Fruit fly (Drosophila melanogaster) ovary, adult (tissue): Measurements from ENCODE around the gene CG34278.

Experiments
- CG17801 ChIP-seq: fragments of 200-800 bp; optimal IDR thresholded peaks from 2 replicates; lab custom pipeline; 2019; ENCODE audit warnings: missing biosample characterization, mild to moderate bottlenecking, missing genetic modification characterization, moderate library complexity; ENCODE audit not compliant: partially characterized antibody

Gene CG34278

DNA sequence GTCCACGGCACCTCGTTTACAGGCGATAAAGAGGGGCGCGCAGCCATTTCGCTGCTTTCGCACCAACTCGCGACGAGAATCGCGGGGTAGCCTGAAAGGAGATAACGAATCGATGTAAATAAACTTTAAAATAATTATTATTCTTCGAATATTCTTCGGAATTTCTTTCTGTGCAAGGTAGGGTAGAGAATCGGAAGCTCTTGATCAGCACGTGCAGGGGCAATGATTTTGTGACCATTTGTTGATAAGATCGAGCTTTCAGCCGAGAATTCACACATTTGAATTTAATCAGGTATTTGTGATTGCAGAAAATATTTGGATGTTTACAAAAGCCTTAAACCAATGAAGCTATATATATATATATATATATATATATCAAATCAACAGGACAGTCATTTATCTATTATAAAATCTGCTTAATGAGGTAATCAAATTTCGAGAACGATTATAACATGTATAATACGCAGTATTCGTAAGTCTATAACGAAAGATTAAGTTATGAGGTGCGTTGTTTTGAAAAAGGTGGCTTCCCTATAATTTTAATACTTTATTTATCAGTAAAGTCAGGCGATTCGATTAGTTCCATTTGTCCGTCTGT lies 27.5 kb downstream of the CG34278 start:
- no peak for TF ChIP-seq CG17801

DNA sequence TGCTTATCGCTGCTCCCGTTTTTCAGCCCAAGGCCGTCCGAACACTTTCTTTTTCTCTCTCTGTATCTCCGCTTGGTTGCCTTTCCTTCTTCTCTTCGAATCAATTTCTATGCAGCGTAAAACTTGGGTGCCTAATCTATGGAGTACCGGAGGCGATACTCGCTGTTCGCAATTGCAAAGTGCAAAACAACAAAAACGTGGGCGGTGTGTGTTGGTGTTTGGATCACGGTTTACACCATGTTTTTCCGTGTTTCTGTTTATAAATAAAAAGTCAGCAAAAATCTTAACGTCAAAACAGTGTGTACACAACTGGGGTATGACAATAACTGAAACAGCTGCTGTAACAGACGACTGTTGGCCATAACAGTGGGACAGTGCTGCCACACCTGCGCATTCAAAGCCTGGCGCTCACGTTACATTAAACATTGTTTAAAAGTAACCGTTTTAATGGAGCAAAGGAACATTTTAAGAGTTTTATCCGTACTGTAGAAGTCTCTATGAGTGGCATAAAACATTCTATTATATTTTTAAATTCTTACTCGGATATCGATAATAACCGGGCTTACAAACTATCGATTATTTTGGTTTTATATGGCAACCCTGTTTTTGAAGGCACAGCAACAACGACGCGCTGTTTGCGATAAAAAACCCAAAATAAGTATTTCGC lies 28.9 kb downstream of the CG34278 start, which contains the start of the genes m-cup and Det:
m-cup (minus strand) TSS at position 333 of the 667 bp plus-strand sequence.
Det (plus strand) TSS at position 588 of the 667 bp plus-strand sequence.
- TF ChIP-seq CG17801 = peak; percentile 44

DNA sequence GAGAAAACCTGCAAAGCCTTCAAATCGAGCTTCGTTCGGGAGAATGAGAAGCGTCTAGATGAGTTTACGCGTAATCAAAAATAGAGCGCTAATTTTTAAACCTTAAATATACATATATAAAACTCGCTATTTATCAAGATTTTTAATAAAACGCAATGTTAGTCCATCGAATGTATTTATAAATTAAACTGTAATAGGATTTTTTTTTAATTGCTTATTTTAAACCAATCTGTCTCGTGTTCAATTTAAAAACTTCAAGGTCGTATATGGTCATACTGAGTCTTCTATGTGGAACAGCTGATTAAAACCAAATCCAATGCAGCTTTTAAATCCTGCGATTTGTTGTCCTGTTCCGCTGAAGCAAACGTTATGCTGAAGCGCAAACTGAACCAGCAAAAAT lies 30.0 kb downstream of the CG34278 start, which contains the start of gene Smug:
Smug (plus strand) TSS at position 301 of the 400 bp plus-strand sequence.
- no peak for TF ChIP-seq CG17801

DNA sequence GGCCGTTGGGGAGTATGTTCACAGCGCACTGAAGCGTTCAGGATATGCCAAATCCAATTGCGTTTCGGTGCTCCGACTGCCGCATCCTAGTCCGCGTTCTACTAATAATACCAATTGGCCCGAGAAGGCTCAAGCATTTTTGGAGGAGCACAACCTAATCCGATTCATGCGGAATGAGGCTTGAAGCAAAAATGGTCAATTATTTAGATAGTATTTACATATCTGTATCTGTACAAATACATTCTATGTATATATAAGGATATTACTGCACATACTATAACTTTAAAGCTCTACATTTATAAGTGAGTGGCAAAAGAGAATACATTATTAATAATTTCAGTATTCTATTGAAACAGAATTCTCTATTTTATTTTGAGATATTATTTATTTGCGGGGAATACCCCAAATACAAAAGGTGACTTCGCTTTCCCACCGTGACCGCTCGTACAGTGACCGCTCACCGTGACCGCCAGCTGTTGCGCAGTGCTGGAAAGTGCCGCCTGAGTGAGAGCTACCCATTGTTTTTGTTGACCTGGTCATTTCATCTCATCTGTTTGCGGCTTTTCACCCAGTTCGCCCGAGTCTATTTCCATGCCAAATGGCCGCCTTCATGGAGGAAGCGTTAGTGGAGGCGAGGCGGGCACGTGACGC lies 31.2 kb downstream of the CG34278 start, which contains the start of gene CG5292:
CG5292 (plus strand) TSS at position 486 of the 651 bp plus-strand sequence.
- peak; percentile 27 for TF ChIP-seq CG17801
